Worm (Caenorhabditis elegans): ENCODE data around the gene F34D10.8.

DNA sequence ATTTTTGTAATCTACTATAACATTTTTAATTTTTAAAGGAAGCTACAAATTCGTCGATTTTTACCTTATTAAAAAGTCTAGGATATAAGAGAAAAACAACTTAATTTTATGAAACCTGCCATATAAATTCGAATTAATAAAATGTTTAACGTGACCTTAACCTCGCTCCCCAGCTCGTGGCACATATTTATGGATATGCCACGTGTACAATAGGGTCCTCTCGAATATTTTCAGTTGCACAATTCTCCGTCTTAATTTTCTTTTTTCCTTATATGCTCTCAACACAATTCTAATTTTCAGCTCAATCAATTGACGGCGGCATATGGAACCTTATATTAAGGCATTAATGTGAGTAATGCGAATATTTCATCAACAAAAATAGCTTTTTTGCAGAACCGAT is 5.7 kb downstream of the F34D10.8 start, which contains the start of gene F34D10.4:
- TF ChIP-seq unc-62 (GFP tag; optimal IDR thresholded peaks at IDR 0.05) (no peak), K12H6.12 (tag; optimal IDR thresholded peaks at IDR 0.05) (no peak), mes-4 (tag; optimal IDR thresholded peaks at IDR 0.05) (no peak)
